Worm (Caenorhabditis elegans): ENCODE results near the gene frpr-8.
A peak's percentile ranks its signal among the peaks of the same experiment; 100 is the strongest.

The frpr-8 gene

ce11 chrX:8650535-8650934, 47.1 kb upstream of the frpr-8 start (continued):
- TF ChIP-seq lin-13 (GFP tag; optimal IDR thresholded peaks at IDR 0.05), result peak; percentile 9
- no peak for TF ChIP-seq lsy-2 (tag; optimal IDR thresholded peaks at IDR 0.05)
- TF ChIP-seq fos-1 (tag; optimal IDR thresholded peaks at IDR 0.05), result no peak
- TF ChIP-seq nhr-10 (tag; optimal IDR thresholded peaks at IDR 0.05), result no peak
- peak; percentile 87 for TF ChIP-seq lim-7 (GFP tag; IDR thresholded peaks at IDR 0.05)
- 0 out of 2 replicates have a peak, but pooled peaks have one; percentile 13 for TF ChIP-seq zfp-3 (GFP tag; conservative IDR thresholded peaks at IDR 0.05)
- TF ChIP-seq nhr-6 (tag; optimal IDR thresholded peaks at IDR 0.05), result no peak
- TF ChIP-seq pha-4 (GFP tag; IDR thresholded peaks at IDR 0.05), result peak; percentile 87
- TF ChIP-seq pha-4 (tag; optimal IDR thresholded peaks at IDR 0.05), result no peak
- TF ChIP-seq nhr-42 (GFP tag; IDR thresholded peaks at IDR 0.05), result no peak
- peak; percentile 21 for TF ChIP-seq rbr-2 (tag; optimal IDR thresholded peaks at IDR 0.05)
- no peak for TF ChIP-seq madf-9 (GFP tag; conservative IDR thresholded peaks at IDR 0.05)
- TF ChIP-seq ZK546.5 (tag; optimal IDR thresholded peaks at IDR 0.05), result no peak
- peak; percentile 67; the same call in 1 of the 2 replicates for TF ChIP-seq F26F4.8 (GFP tag; conservative IDR thresholded peaks at IDR 0.05)
- TF ChIP-seq ceh-32 (tag; optimal IDR thresholded peaks at IDR 0.05; ENCODE audit: poor library complexity), result no peak
- TF ChIP-seq mxl-2 (GFP tag; conservative IDR thresholded peaks at IDR 0.05), result no peak
- peak; percentile 49 to 88 for TF ChIP-seq daf-16 (GFP tag; optimal IDR thresholded peaks at IDR 0.05)
- peak; percentile 54 for TF ChIP-seq daf-16 (tag; optimal IDR thresholded peaks at IDR 0.05)
- TF ChIP-seq Y48G9A.11 (GFP tag; IDR thresholded peaks at IDR 0.05), result peak; percentile 65
- no peak for TF ChIP-seq ceh-62 (tag; optimal IDR thresholded peaks at IDR 0.05)
- TF ChIP-seq daf-8 (GFP tag; IDR thresholded peaks at IDR 0.05), result no peak

- TF ChIP-seq aha-1 (tag) (peak; percentile 71), madf-5 (GFP tag; IDR thresholded peaks at IDR 0.05) (no peak), F49E8.2 (tag; optimal IDR thresholded peaks at IDR 0.05; ENCODE audit: borderline replicate concordance) (no peak)
Observed at ce11 chrX:8656019-8656418, 41.6 kb upstream of the frpr-8 start.

- peak; percentile 4 for TF ChIP-seq ces-1 (GFP tag; optimal IDR thresholded peaks at IDR 0.05)
- no peak for TF ChIP-seq fkh-10 (GFP tag; optimal IDR thresholded peaks at IDR 0.05)
Observed at ce11 chrX:8659521-8659920, 38.1 kb upstream of the frpr-8 start.

ce11 chrX:8660319-8660718, 37.3 kb upstream of the frpr-8 start, which contains the start of gene rig-1:
Gene rig-1 (plus strand): TSS chrX:8660619.
- TF ChIP-seq vab-7 (GFP tag; IDR thresholded peaks at IDR 0.05) (no peak), madf-9 (GFP tag; conservative IDR thresholded peaks at IDR 0.05) (no peak), aly-2 (tag; optimal IDR thresholded peaks at IDR 0.05) (no peak), F10B5.3 (tag; optimal IDR thresholded peaks at IDR 0.05) (no peak), spr-1 (tag; optimal IDR thresholded peaks at IDR 0.05) (no peak), set-16 (GFP tag; IDR thresholded peaks at IDR 0.05) (no peak), php-3 (GFP tag; IDR thresholded peaks at IDR 0.05) (no peak), lin-15B (tag; optimal IDR thresholded peaks at IDR 0.05) (no peak), mdt-29 (GFP tag; IDR thresholded peaks at IDR 0.05) (no peak), Y105C5A.15 (GFP tag; IDR thresholded peaks at IDR 0.05) (no peak), nhr-76 (tag; optimal IDR thresholded peaks at IDR 0.05) (no peak), lim-7 (GFP tag; IDR thresholded peaks at IDR 0.05) (no peak), D1046.2 (GFP tag; IDR thresholded peaks at IDR 0.05) (no peak)

- TF ChIP-seq zip-2 (tag; optimal IDR thresholded peaks at IDR 0.05) (no peak), aha-1 (tag) (peak; percentile 17)
Observed at ce11 chrX:8660909-8661308, 36.7 kb upstream of the frpr-8 start.
